Fruit fly (Drosophila melanogaster) whole organism: ENCODE measurements around the gene Eip75B.

Experiments
- CG8478 ChIP-seq: fragments of >200 bp; optimal IDR thresholded peaks from 2 replicates; lab custom pipeline; 2018; ENCODE audit warnings: inconsistent platforms
- Dll ChIP-seq: fragments of >200 bp; optimal IDR thresholded peaks from 2 replicates; lab custom pipeline; 2017
- EcR ChIP-seq, 2 experiments: fragments of >200 bp; optimal IDR thresholded peaks; 2 replicates each; lab custom pipeline; 2017; ENCODE audit warnings: missing biosample characterization in 2 of 2, missing genetic modification characterization in 2 of 2, missing genetic modification reagents in 2 of 2
- pan ChIP-seq: fragments of >200 bp; optimal IDR thresholded peaks from 2 replicates; lab custom pipeline; 2017
- psq ChIP-seq: fragments of >200 bp; optimal IDR thresholded peaks from 2 replicates; lab custom pipeline; 2017
- usp ChIP-seq: fragments of >200 bp; optimal IDR thresholded peaks from 2 replicates; lab custom pipeline; 2017; ENCODE audit warnings: missing biosample characterization, missing genetic modification characterization, mixed read lengths

DNA sequence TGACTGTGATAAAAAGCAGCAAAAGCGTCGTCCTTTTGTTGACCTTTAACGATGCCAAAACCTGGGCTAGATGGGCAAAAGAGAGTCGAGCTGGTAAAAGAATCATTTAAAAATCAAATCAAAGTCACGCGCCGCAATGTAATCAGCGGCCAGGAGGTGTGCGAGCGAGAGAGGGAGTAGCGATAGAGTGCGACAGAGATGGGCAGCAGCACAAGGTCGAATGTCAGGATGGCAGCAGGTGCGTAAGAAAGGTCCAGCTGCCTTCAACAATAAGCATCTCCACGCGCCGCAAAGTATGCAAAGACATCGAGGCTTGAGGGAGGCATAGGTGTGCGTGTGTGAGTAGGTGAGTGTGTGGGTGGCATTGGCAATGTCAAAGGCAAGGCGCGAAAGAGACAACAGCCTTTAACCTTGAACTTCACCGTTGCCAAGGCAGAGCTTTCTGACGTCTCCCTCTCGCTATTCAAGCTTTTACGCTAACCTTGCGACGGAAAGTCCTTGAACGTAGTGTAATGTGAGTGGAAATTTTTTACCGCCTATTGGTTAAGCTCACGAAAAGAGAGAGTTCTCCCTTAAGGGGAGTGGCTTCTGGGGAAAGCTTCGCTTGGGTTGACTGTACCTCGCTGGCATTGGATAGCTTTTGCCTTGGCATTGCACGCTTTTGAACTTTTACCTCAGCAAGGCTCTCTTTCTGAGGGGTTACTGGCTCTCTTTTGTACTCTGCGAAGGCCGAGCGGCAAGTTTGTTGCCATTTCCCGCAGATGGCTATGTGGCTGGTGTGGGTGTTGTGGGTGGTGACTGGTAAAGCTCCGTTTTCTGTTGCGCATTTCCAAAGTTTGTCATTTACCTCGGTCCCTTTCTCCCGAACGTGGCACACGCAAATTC is 134.6 kb downstream of the Eip75B start:
- TF ChIP-seq Dll (lab: Kevin White, UChicago) (no peak), pan (lab: Kevin White, UChicago) (no peak), psq (no peak), EcR (GFP tag; optimal IDR thresholded peaks at IDR 0.05; lab: Kevin White, UChicago) (no peak), usp (GFP tag; lab: Kevin White, UChicago) (no peak), CG8478 (no peak)
